Worm (Caenorhabditis elegans): ENCODE data around the gene rnf-5.

rnf-5 gene

ce11 chrIII:4196988-4197384 lies 30.3 kb upstream of the rnf-5 start, which contains the start of gene asd-1:
asd-1 (plus strand) TSS chrIII:4197285.
- TF ChIP-seq lin-54 (GFP tag; optimal IDR thresholded peaks at IDR 0.05) (no peak), zfh-2 (GFP tag; conservative IDR thresholded peaks at IDR 0.05) (no peak), ztf-3 (GFP tag; optimal IDR thresholded peaks at IDR 0.05) (no peak), akir-1 (GFP tag; optimal IDR thresholded peaks at IDR 0.05) (no peak), hrde-1 (tag; optimal IDR thresholded peaks at IDR 0.05; ENCODE audit: borderline replicate concordance) (no peak), hsf-1 (GFP tag; IDR thresholded peaks at IDR 0.05) (no peak), F39B2.1 (GFP tag; IDR thresholded peaks at IDR 0.05) (no peak), lir-1 (GFP tag; conservative IDR thresholded peaks at IDR 0.05) (no peak), Y53F4B.3 (GFP tag; IDR thresholded peaks at IDR 0.05) (no peak), ztf-22 (GFP tag; optimal IDR thresholded peaks at IDR 0.05) (no peak), atf-7 (tag; optimal IDR thresholded peaks at IDR 0.05) (no peak), F10E7.11 (tag; optimal IDR thresholded peaks at IDR 0.05) (no peak), F22D6.2 (tag; optimal IDR thresholded peaks at IDR 0.05) (no peak), F57A8.1 (GFP tag; optimal IDR thresholded peaks at IDR 0.05) (no peak), aptf-3 (GFP tag; IDR thresholded peaks at IDR 0.05) (no peak), Y79H2A.3 (GFP tag; conservative IDR thresholded peaks at IDR 0.05) (no peak)

DNA sequence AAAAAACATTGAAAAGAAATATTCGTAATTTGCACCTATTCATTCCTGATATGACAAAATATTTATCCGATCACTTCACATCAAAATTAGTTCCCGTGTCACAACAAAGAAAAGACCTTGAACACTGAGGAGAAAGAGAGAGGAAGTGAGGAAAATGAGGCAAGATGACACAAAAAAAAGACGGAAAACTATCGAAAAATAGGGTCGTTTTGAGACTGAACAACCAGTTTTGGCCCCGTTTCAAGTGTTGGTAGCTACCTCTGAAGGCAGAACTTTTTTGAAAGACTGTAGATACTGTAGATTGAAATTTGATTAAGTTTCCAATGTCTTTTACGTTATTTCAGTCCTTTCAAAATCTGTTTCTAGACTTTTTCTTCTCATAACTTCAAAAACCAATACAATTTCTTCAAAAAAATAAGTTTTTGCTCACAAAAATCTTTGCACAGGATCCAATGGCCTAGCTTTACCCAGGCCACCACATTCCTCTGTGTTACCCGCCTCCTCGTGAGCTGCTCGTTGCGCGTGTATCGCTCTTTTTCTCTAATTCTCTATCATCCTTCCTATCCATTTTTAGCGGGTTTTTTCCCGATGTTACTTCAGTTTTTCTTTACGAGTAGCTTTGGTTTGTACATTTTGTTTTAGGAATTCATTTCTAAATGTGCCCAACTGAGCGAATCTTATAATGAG lies 29.8 kb upstream of the rnf-5 start:
- TF ChIP-seq D2030.7 (GFP tag; IDR thresholded peaks at IDR 0.05), result 0 out of 2 replicates have a peak, but pooled peaks have one; percentile 18
- 0 out of 2 replicates have a peak, but pooled peaks have one; percentile 14 for TF ChIP-seq Y67H2A.10 (GFP tag; conservative IDR thresholded peaks at IDR 0.05)
- TF ChIP-seq K12H6.12 (tag; optimal IDR thresholded peaks at IDR 0.05), result peak; percentile 26
- no peak for TF ChIP-seq C06A6.2 (GFP tag; conservative IDR thresholded peaks at IDR 0.05)
- no peak for TF ChIP-seq attf-3 (GFP tag; conservative IDR thresholded peaks at IDR 0.05)
- TF ChIP-seq ceh-27 (GFP tag; optimal IDR thresholded peaks at IDR 0.05), result peak; percentile 19
- 0 out of 2 replicates have a peak, but pooled peaks have one; percentile 13 for TF ChIP-seq ztf-6 (GFP tag; IDR thresholded peaks at IDR 0.05)
- TF ChIP-seq T26A5.8 (tag; optimal IDR thresholded peaks at IDR 0.05), result no peak
- 0 out of 2 replicates have a peak, but pooled peaks have one; percentile 25 for TF ChIP-seq mcd-1 (GFP tag; IDR thresholded peaks at IDR 0.05)
- no peak for TF ChIP-seq F55B11.4 (tag; optimal IDR thresholded peaks at IDR 0.05; ENCODE audit: borderline replicate concordance, insufficient read depth)
- peak; percentile 11 for TF ChIP-seq ZK185.1 (tag; optimal IDR thresholded peaks at IDR 0.05; ENCODE audit: poor library complexity, severe bottlenecking)
- no peak for TF ChIP-seq lin-54 (GFP tag; optimal IDR thresholded peaks at IDR 0.05)
- TF ChIP-seq efl-1 (GFP tag; optimal IDR thresholded peaks at IDR 0.05), result peak; percentile 57
- TF ChIP-seq lin-35 (GFP tag; optimal IDR thresholded peaks at IDR 0.05), result peak in 1 of 3 experiments; percentile 23
- TF ChIP-seq ekl-4 (GFP tag; IDR thresholded peaks at IDR 0.05), result peak; percentile 31; the same call in 1 of the 2 replicates
- TF ChIP-seq F39B2.1 (GFP tag; IDR thresholded peaks at IDR 0.05), result no peak
- TF ChIP-seq T07F8.4 (tag; optimal IDR thresholded peaks at IDR 0.05), result no peak
- 0 out of 2 replicates have a peak, but pooled peaks have one; percentile 20 for TF ChIP-seq dox-1 (GFP tag; IDR thresholded peaks at IDR 0.05)
- no peak for TF ChIP-seq xnd-1 (tag; optimal IDR thresholded peaks at IDR 0.05)
- no peak for TF ChIP-seq cebp-1 (GFP tag; IDR thresholded peaks at IDR 0.05)
- TF ChIP-seq cebp-1 (tag; optimal IDR thresholded peaks at IDR 0.05), result peak; percentile 45
- TF ChIP-seq hmg-1.2 (GFP tag; IDR thresholded peaks at IDR 0.05), result peak; percentile 66; the same call in 1 of the 2 replicates

All from whole organism, young adult.